Fruit fly (Drosophila melanogaster) whole organism, embryonic: Measurements from ENCODE around the gene CG43319.
A peak's percentile ranks its signal among the peaks of the same experiment; 100 is the strongest.

ENCODE experiments used
- Adf1 ChIP-seq: fragments of 200-800 bp; sonication (Bioruptor generic); IDR thresholded peaks from 2 replicates; pipeline ENCODE4 v1.3.6; 2022; ENCODE audit warnings: missing biosample characterization, missing genetic modification characterization
- Atf-2 ChIP-seq: fragments of 200-800 bp; sonication (Bioruptor generic); optimal IDR thresholded peaks from 2 replicates; lab custom pipeline; 2016; ENCODE audit warnings: missing biosample characterization, missing genetic modification characterization
- CG11456 ChIP-seq: fragments of 200-800 bp; sonication (Bioruptor generic); IDR thresholded peaks from 3 replicates; pipeline ENCODE4 v1.3.6; 2022; ENCODE audit warnings: missing biosample characterization, missing genetic modification characterization
- CG12659 ChIP-seq: fragments of 200-800 bp; sonication (Bioruptor generic); optimal IDR thresholded peaks from 3 replicates; lab custom pipeline; 2017; ENCODE audit warnings: mild to moderate bottlenecking, missing biosample characterization, missing genetic modification reagents, missing genetic modification characterization
- CG15269 ChIP-seq: fragments of 200-800 bp; sonication (Bioruptor generic); optimal IDR thresholded peaks from 2 replicates; lab custom pipeline; 2018; ENCODE audit warnings: missing biosample characterization, mild to moderate bottlenecking, missing genetic modification characterization, moderate library complexity
- CG17359 ChIP-seq: fragments of 200-800 bp; sonication (Bioruptor generic); optimal IDR thresholded peaks from 3 replicates; lab custom pipeline; 2018; ENCODE audit warnings: missing biosample characterization, mild to moderate bottlenecking, missing genetic modification characterization, moderate library complexity
- CG17912 ChIP-seq: fragments of 200-800 bp; sonication (Bioruptor generic); optimal IDR thresholded peaks from 2 replicates; lab custom pipeline; 2018; ENCODE audit warnings: missing biosample characterization, mild to moderate bottlenecking, missing genetic modification characterization
- CG1792 ChIP-seq: fragments of 200-800 bp; sonication (Bioruptor generic); optimal IDR thresholded peaks from 2 replicates; lab custom pipeline; 2016; ENCODE audit warnings: missing biosample characterization, missing genetic modification characterization
- CG18011 ChIP-seq: fragments of 200-800 bp; sonication (Bioruptor generic); optimal IDR thresholded peaks from 2 replicates; lab custom pipeline; 2017; ENCODE audit warnings: missing biosample characterization, missing genetic modification characterization, mild to moderate bottlenecking, moderate library complexity, missing genotype
- CG32767 ChIP-seq: fragments of 200-800 bp; sonication (Bioruptor generic); IDR thresholded peaks from 2 replicates; pipeline ENCODE4 v1.3.6; 2022; ENCODE audit warnings: missing biosample characterization, missing genetic modification characterization
- CG3281 ChIP-seq: fragments of 200-800 bp; sonication (Bioruptor generic); optimal IDR thresholded peaks from 3 replicates; lab custom pipeline; 2017; ENCODE audit warnings: missing biosample characterization, mild to moderate bottlenecking, missing genetic modification characterization
- CG42726 ChIP-seq: fragments of 200-800 bp; sonication (Bioruptor generic); IDR thresholded peaks from 2 replicates; pipeline ENCODE4 v1.3.6; 2022; ENCODE audit warnings: missing biosample characterization, missing genetic modification characterization; ENCODE audit not compliant: partially characterized antibody
- CG6683 ChIP-seq: fragments of 200-800 bp; sonication (Bioruptor generic); optimal IDR thresholded peaks from 2 replicates; lab custom pipeline; 2017; ENCODE audit warnings: missing biosample characterization, mild to moderate bottlenecking, missing genetic modification characterization, missing genetic modification reagents
- CG6689 ChIP-seq: fragments of 200-800 bp; sonication (Bioruptor generic); IDR thresholded peaks from 2 replicates; pipeline ENCODE4 v1.3.6; 2022; ENCODE audit warnings: missing biosample characterization, missing genetic modification characterization
- CG9797 ChIP-seq: fragments of 200-800 bp; sonication (Bioruptor generic); optimal IDR thresholded peaks from 3 replicates; lab custom pipeline; 2018; ENCODE audit warnings: missing biosample characterization, mild to moderate bottlenecking, missing genetic modification characterization
- CHES-1-like ChIP-seq: fragments of 200-800 bp; sonication (Bioruptor generic); optimal IDR thresholded peaks from 2 replicates; lab custom pipeline; 2016; ENCODE audit warnings: missing biosample characterization, missing genetic modification characterization
- CkIIα-i1 ChIP-seq: fragments of 200-800 bp; sonication (Bioruptor generic); IDR thresholded peaks from 2 replicates; pipeline ENCODE4 v1.3.6; 2022; ENCODE audit warnings: missing biosample characterization, missing genetic modification characterization
- D19B ChIP-seq: fragments of 200-800 bp; sonication (Bioruptor generic); optimal IDR thresholded peaks from 2 replicates; lab custom pipeline; 2017; ENCODE audit warnings: missing biosample characterization, mild to moderate bottlenecking, missing genetic modification characterization
- Dad ChIP-seq: fragments of 200-800 bp; sonication (Bioruptor generic); optimal IDR thresholded peaks from 3 replicates; lab custom pipeline; 2016; ENCODE audit warnings: missing biosample characterization, missing genetic modification characterization
- Dp ChIP-seq: fragments of 200-800 bp; sonication (Bioruptor generic); optimal IDR thresholded peaks from 2 replicates; lab custom pipeline; 2018; ENCODE audit warnings: missing biosample characterization, mild to moderate bottlenecking, missing genetic modification characterization, moderate library complexity
- Dref ChIP-seq: fragments of 200-800 bp; sonication (Bioruptor generic); IDR thresholded peaks from 2 replicates; pipeline ENCODE4 v1.3.6; 2022; ENCODE audit warnings: missing biosample characterization, missing genetic modification characterization
- Ets97D ChIP-seq: fragments of 200-800 bp; sonication (Bioruptor generic); optimal IDR thresholded peaks from 3 replicates; lab custom pipeline; 2016; ENCODE audit warnings: missing biosample characterization, missing genetic modification characterization
- H15 ChIP-seq: fragments of 200-800 bp; sonication (Bioruptor generic); IDR thresholded peaks from 3 replicates; pipeline ENCODE4 v1.3.6; 2022; ENCODE audit warnings: missing biosample characterization, missing genetic modification characterization
- HLHmδ ChIP-seq: fragments of 200-800 bp; sonication (Bioruptor generic); optimal IDR thresholded peaks from 2 replicates; lab custom pipeline; 2018; ENCODE audit warnings: missing biosample characterization, mild to moderate bottlenecking, missing genetic modification characterization, moderate library complexity
- Hr39 ChIP-seq: fragments of >200 bp; optimal IDR thresholded peaks from 2 replicates; lab custom pipeline; 2017
- Lpt ChIP-seq: fragments of >200 bp; optimal IDR thresholded peaks from 2 replicates; lab custom pipeline; 2018; ENCODE audit warnings: missing biosample characterization, missing genetic modification characterization
- Myb ChIP-seq: fragments of 200-800 bp; sonication (Bioruptor generic); optimal IDR thresholded peaks from 2 replicates; lab custom pipeline; 2016; ENCODE audit warnings: missing biosample characterization, missing genetic modification characterization
- Nf-YC ChIP-seq: fragments of 200-800 bp; optimal IDR thresholded peaks from 3 replicates; lab custom pipeline; 2019; ENCODE audit warnings: missing biosample characterization, mild to moderate bottlenecking, missing genetic modification characterization, moderate library complexity
- NfI ChIP-seq: fragments of 200-800 bp; sonication (Bioruptor generic); optimal IDR thresholded peaks from 3 replicates; lab custom pipeline; 2018; ENCODE audit warnings: missing biosample characterization, mild to moderate bottlenecking, missing genetic modification characterization, moderate library complexity
- Pdp1 ChIP-seq, 2 experiments: fragments of 200-800 bp; sonication (Bioruptor generic); optimal IDR thresholded peaks; 3 replicates each; lab custom pipeline; 2016; ENCODE audit warnings: missing biosample characterization in 2 of 2, missing genetic modification characterization in 2 of 2, mild to moderate bottlenecking in 1 of 2, moderate library complexity in 1 of 2
- YL-1 ChIP-seq: fragments of 200-800 bp; sonication (Bioruptor generic); optimal IDR thresholded peaks from 3 replicates; lab custom pipeline; 2017; ENCODE audit warnings: missing biosample characterization, mild to moderate bottlenecking, missing genetic modification characterization
- bab2 ChIP-seq: fragments of 200-800 bp; sonication (Bioruptor generic); optimal IDR thresholded peaks from 2 replicates; lab custom pipeline; 2016; ENCODE audit warnings: missing biosample characterization, missing genetic modification characterization
- bsh ChIP-seq, 2 experiments: fragments of 200-800 bp; sonication (Bioruptor generic); optimal IDR thresholded peaks; 2 replicates each; lab custom pipeline; 2017 to 2018; ENCODE audit warnings: mild to moderate bottlenecking in 2 of 2, missing biosample characterization in 2 of 2, missing genetic modification characterization in 2 of 2, moderate library complexity in 1 of 2
- cwo ChIP-seq: fragments of 200-800 bp; sonication (Bioruptor generic); optimal IDR thresholded peaks from 3 replicates; lab custom pipeline; 2017; ENCODE audit warnings: missing biosample characterization, missing genetic modification characterization, mild to moderate bottlenecking, moderate library complexity, missing genetic modification reagents
- disco-r ChIP-seq: fragments of 200-800 bp; sonication (Bioruptor generic); optimal IDR thresholded peaks from 2 replicates; lab custom pipeline; 2016; ENCODE audit warnings: missing biosample characterization, missing genetic modification characterization
- dpn ChIP-seq, 2 experiments: fragments of 200-800 bp; sonication (Bioruptor generic); optimal IDR thresholded peaks; 3 replicates each; lab custom pipeline; 2016; ENCODE audit warnings: missing biosample characterization in 2 of 2, missing genetic modification characterization in 2 of 2
- ems ChIP-seq: fragments of 200-800 bp; sonication (Bioruptor generic); optimal IDR thresholded peaks from 3 replicates; lab custom pipeline; 2016; ENCODE audit warnings: missing biosample characterization, missing genetic modification characterization
- exex ChIP-seq: fragments of 200-800 bp; sonication (Bioruptor generic); optimal IDR thresholded peaks from 4 replicates; lab custom pipeline; 2018; ENCODE audit warnings: missing biosample characterization, mild to moderate bottlenecking, missing genetic modification characterization, moderate library complexity
- gem ChIP-seq: fragments of 200-800 bp; sonication (Bioruptor generic); optimal IDR thresholded peaks from 2 replicates; lab custom pipeline; 2019; ENCODE audit warnings: missing biosample characterization, mild to moderate bottlenecking, missing genetic modification characterization, moderate library complexity
- kah ChIP-seq: fragments of 200-800 bp; sonication (Bioruptor generic); optimal IDR thresholded peaks from 2 replicates; lab custom pipeline; 2018; ENCODE audit warnings: missing biosample characterization, mild to moderate bottlenecking, missing genetic modification characterization
- lab ChIP-seq: fragments of 200-800 bp; sonication (Bioruptor generic); optimal IDR thresholded peaks from 3 replicates; lab custom pipeline; 2017; ENCODE audit warnings: missing biosample characterization, missing genetic modification characterization, mild to moderate bottlenecking, moderate library complexity, missing genetic modification reagents
- otp ChIP-seq: fragments of 200-800 bp; sonication (Bioruptor generic); IDR thresholded peaks from 3 replicates; pipeline ENCODE4, ENCODE4 v1.3.6; 2022; ENCODE audit warnings: missing biosample characterization, missing genetic modification characterization
- pb ChIP-seq: fragments of 200-800 bp; sonication (Bioruptor generic); optimal IDR thresholded peaks from 3 replicates; lab custom pipeline; 2016; ENCODE audit warnings: missing biosample characterization, missing genetic modification characterization
- pzg ChIP-seq: fragments of 200-800 bp; sonication (Bioruptor generic); optimal IDR thresholded peaks from 3 replicates; lab custom pipeline; 2018; ENCODE audit warnings: missing biosample characterization, mild to moderate bottlenecking, missing genetic modification characterization, moderate library complexity
- ranshi ChIP-seq: fragments of 200-800 bp; sonication (Bioruptor generic); IDR thresholded peaks from 2 replicates; pipeline ENCODE4 v1.3.6; 2022; ENCODE audit warnings: missing biosample characterization, missing genetic modification characterization
- sima ChIP-seq: fragments of 200-800 bp; sonication (Bioruptor generic); optimal IDR thresholded peaks from 2 replicates; lab custom pipeline; 2016; ENCODE audit warnings: missing biosample characterization, missing genetic modification characterization
- slou ChIP-seq: fragments of 200-800 bp; sonication (Bioruptor generic); optimal IDR thresholded peaks from 3 replicates; lab custom pipeline; 2016; ENCODE audit warnings: missing biosample characterization, missing genetic modification characterization
- sqz ChIP-seq: fragments of 200-800 bp; sonication (Bioruptor generic); optimal IDR thresholded peaks from 3 replicates; lab custom pipeline; 2018; ENCODE audit warnings: missing biosample characterization, mild to moderate bottlenecking, missing genetic modification characterization
- trem ChIP-seq: fragments of 200-800 bp; optimal IDR thresholded peaks from 3 replicates; lab custom pipeline; 2019; ENCODE audit warnings: missing biosample characterization, mild to moderate bottlenecking, missing genetic modification characterization, moderate library complexity
- ttk ChIP-seq: fragments of 200-800 bp; sonication (Bioruptor generic); IDR thresholded peaks from 2 replicates; pipeline ENCODE4 v2.1.2; 2022; ENCODE audit warnings: missing biosample characterization, missing genetic modification characterization
- unpg ChIP-seq: fragments of 200-800 bp; sonication (Bioruptor generic); optimal IDR thresholded peaks from 3 replicates; lab custom pipeline; 2018; ENCODE audit warnings: missing biosample characterization, mild to moderate bottlenecking, missing genetic modification characterization, moderate library complexity
- yki ChIP-seq: fragments of >200 bp; optimal IDR thresholded peaks from 3 replicates; lab custom pipeline; 2018
- zen ChIP-seq: fragments of 200-800 bp; sonication (Bioruptor generic); optimal IDR thresholded peaks from 3 replicates; lab custom pipeline; 2018; ENCODE audit warnings: missing biosample characterization, mild to moderate bottlenecking, missing genetic modification characterization, moderate library complexity

Gene CG43319

DNA sequence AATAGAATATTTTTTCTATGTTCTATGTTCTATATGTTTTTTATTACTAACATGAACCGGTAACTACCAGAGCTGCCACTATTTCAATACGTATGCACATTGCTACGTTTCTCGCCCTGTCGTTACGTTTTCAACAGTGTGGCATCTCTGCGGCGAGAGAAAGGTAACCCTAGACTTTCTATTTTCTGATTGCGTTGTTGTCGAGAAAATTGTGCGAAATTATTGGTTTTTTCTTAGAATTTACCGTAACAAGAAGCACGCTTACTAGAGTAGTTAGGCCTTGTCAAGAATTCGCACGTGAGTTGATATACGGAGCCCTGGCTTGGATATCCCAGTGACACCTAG is 6.1 kb downstream of the CG43319 start, which contains the start of gene btz (continued):
- TF ChIP-seq Ets97D (peak; percentile 39), YL-1 (GFP tag; lab: Kevin White, UChicago) (peak; percentile 85), Myb (GFP tag; lab: Kevin White, UChicago) (no peak), HLHmδ (GFP tag; lab: Kevin White, UChicago) (no peak), CG11456 (GFP tag; lab: Robert Waterston, UW) (no peak), Nf-YC (tag; lab: Kevin White, UChicago) (no peak), Dp (GFP tag; lab: Kevin White, UChicago) (peak; percentile 21), H15 (GFP tag; lab: Robert Waterston, UW) (no peak), Lpt (no peak), D19B (GFP tag; lab: Kevin White, UChicago) (no peak), CG17359 (tag; lab: Kevin White, UChicago) (no peak), ems (no peak), sima (GFP tag; lab: Kevin White, UChicago) (no peak), CG15269 (no peak), gem (tag; lab: Kevin White, UChicago) (no peak), CG6683 (no peak), yki (lab: Kevin White, UChicago) (no peak), Hr39 (no peak), pzg (GFP tag; lab: Kevin White, UChicago) (peak; percentile 70), CkIIα-i1 (GFP tag; lab: Robert Waterston, UW) (no peak), sqz (no peak), CG42726 (GFP tag; lab: Robert Waterston, UW) (no peak), dpn (GFP tag; optimal IDR thresholded peaks at IDR 0.05; lab: Kevin White, UChicago) (no peak), CG6689 (no peak), exex (no peak), zen (tag; lab: Kevin White, UChicago) (no peak), kah (GFP tag; lab: Kevin White, UChicago) (no peak), Pdp1 (GFP tag; optimal IDR thresholded peaks at IDR 0.05; lab: Kevin White, UChicago) (peak in 1 of 2 experiments; percentile 8), bsh (GFP tag; optimal IDR thresholded peaks at IDR 0.05; lab: Kevin White, UChicago) (no peak), pb (GFP tag; lab: Kevin White, UChicago) (no peak), bab2 (no peak), cwo (GFP tag; lab: Kevin White, UChicago) (no peak), disco-r (GFP tag; lab: Kevin White, UChicago) (no peak), CG9797 (GFP tag; lab: Kevin White, UChicago) (peak; percentile 26), Atf-2 (no peak), CG12659 (GFP tag; lab: Kevin White, UChicago) (peak; percentile 41), lab (GFP tag; lab: Kevin White, UChicago) (no peak), CHES-1-like (GFP tag; lab: Kevin White, UChicago) (no peak), unpg (GFP tag; lab: Kevin White, UChicago) (no peak), Dad (GFP tag; lab: Kevin White, UChicago) (no peak), CG18011 (no peak), Dref (GFP tag; lab: Robert Waterston, UW) (peak; percentile 52), otp (GFP tag; lab: Robert Waterston, UW) (no peak), CG32767 (no peak), slou (GFP tag; lab: Kevin White, UChicago) (no peak), trem (tag; lab: Kevin White, UChicago) (peak; percentile 57), CG3281 (GFP tag; lab: Kevin White, UChicago) (no peak), Adf1 (GFP tag; lab: Robert Waterston, UW) (no peak), NfI (no peak), ttk (GFP tag; lab: Robert Waterston, UW) (no peak), CG17912 (GFP tag; lab: Kevin White, UChicago) (no peak), CG1792 (GFP tag; lab: Kevin White, UChicago) (no peak), ranshi (GFP tag; lab: Robert Waterston, UW) (no peak)
